Fruit fly (Drosophila melanogaster): ENCODE data around the gene Sox21b.

- TF ChIP-seq tj (GFP tag; optimal IDR thresholded peaks at IDR 0.05) (no peak), CG11617 (GFP tag; optimal IDR thresholded peaks at IDR 0.05) (no peak), CG7045 (GFP tag; optimal IDR thresholded peaks at IDR 0.05) (no peak), Clk (GFP tag; optimal IDR thresholded peaks at IDR 0.05) (no peak), Mnt (GFP tag; optimal IDR thresholded peaks at IDR 0.05) (no peak), Hr96 (GFP tag; optimal IDR thresholded peaks at IDR 0.05) (no peak), bab1 (GFP tag; optimal IDR thresholded peaks at IDR 0.05) (no peak), CG14711 (tag; optimal IDR thresholded peaks at IDR 0.05) (no peak), CG7101 (tag; optimal IDR thresholded peaks at IDR 0.05) (no peak), CG5204 (GFP tag; optimal IDR thresholded peaks at IDR 0.05) (no peak), cic (GFP tag; optimal IDR thresholded peaks at IDR 0.05) (no peak), kay (GFP tag; ENCODE audit: borderline replicate concordance) (no peak), pad (GFP tag; optimal IDR thresholded peaks at IDR 0.05) (no peak), cnc (optimal IDR thresholded peaks at IDR 0.05) (no peak)
Measured at dm6 chr3L:14078227-14078626, 52.9 kb downstream of the Sox21b start.

All from whole organism, adult.